Fruit fly (Drosophila melanogaster): ENCODE results near the gene DIP-epsilon.

DNA sequence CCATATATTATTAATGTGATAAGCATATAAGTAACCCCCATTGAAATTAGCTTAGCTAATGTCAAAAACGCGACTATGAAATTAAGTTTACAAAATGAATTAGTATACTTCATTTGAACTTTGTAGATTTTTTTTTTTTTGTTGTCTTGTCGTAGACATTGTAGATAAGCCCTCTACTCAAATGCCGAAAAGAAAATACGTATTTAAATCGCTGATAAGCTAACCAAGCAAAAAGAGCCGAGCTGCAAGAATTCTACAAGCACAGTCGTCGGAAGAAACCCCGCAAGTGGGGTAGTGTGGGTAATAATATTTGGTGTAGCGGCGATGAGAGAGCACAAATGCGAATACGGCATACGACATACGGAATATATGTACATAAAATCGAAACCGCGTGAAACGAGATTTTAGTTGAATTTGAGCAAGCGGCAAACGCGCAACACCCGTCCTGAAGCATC is 43.6 kb downstream of the DIP-epsilon start, which contains the start of gene Nepl4:
- TF ChIP-seq gl (tag; optimal IDR thresholded peaks at IDR 0.05), result no peak
- no peak for TF ChIP-seq Snoo (tag; optimal IDR thresholded peaks at IDR 0.05)

All from whole organism, pupa.